Fruit fly (Drosophila melanogaster): Measurements from ENCODE around the gene CG31287.
"Not testable (repeated sequence)": the region's sequence is repeated elsewhere in the genome, so short reads cannot be mapped to it uniquely, and the experiment has no call there.

CG31287 gene

dm6 chr3R:16203025-16203421 is at the start of gene CG31287, which contains the start of gene CG6126:
Gene CG31287 (plus strand): TSS chr3R:16203371.
Gene CG6126 (minus strand): TSS chr3R:16203083.
- no peak for TF ChIP-seq CTCF (optimal IDR thresholded peaks at IDR 0.05)
- no peak for TF ChIP-seq CG8478 (optimal IDR thresholded peaks at IDR 0.05)

dm6 chr3R:16154263-16154662 is 48.9 kb upstream of the CG31287 start:
- TF ChIP-seq CG8478 (optimal IDR thresholded peaks at IDR 0.05) = no peak
- no peak for TF ChIP-seq CTCF (optimal IDR thresholded peaks at IDR 0.05)

dm6 chr3R:16154682-16155081 is 48.5 kb upstream of the CG31287 start, which contains the start of gene CG6006:
Gene CG6006 (plus strand): TSS chr3R:16154982.
- TF ChIP-seq CG8478 (optimal IDR thresholded peaks at IDR 0.05) (no peak), CTCF (optimal IDR thresholded peaks at IDR 0.05) (no peak)

dm6 chr3R:16156032-16156431 is 47.1 kb upstream of the CG31287 start:
- no peak for TF ChIP-seq CG8478 (optimal IDR thresholded peaks at IDR 0.05)
- no peak for TF ChIP-seq CTCF (optimal IDR thresholded peaks at IDR 0.05)

- no peak for TF ChIP-seq CTCF (optimal IDR thresholded peaks at IDR 0.05)
- TF ChIP-seq CG8478 (optimal IDR thresholded peaks at IDR 0.05) = no peak
Observed at dm6 chr3R:16157564-16158242, 45.5 kb upstream of the CG31287 start.

dm6 chr3R:16168088-16168487 is 35.1 kb upstream of the CG31287 start:
- TF ChIP-seq CTCF (optimal IDR thresholded peaks at IDR 0.05) = no peak
- TF ChIP-seq CG8478 (optimal IDR thresholded peaks at IDR 0.05) = no peak

dm6 chr3R:16171747-16172146 is 31.4 kb upstream of the CG31287 start, which contains the start of gene CG8925:
Gene CG8925 (plus strand): TSS chr3R:16171991.
- TF ChIP-seq CG8478 (optimal IDR thresholded peaks at IDR 0.05) (no peak), CTCF (optimal IDR thresholded peaks at IDR 0.05) (no peak)

dm6 chr3R:16173500-16173899 is 29.7 kb upstream of the CG31287 start:
- TF ChIP-seq CG8478 (optimal IDR thresholded peaks at IDR 0.05) (no peak), CTCF (optimal IDR thresholded peaks at IDR 0.05) (no peak)

- TF ChIP-seq CG8478 (optimal IDR thresholded peaks at IDR 0.05) (no peak), CTCF (optimal IDR thresholded peaks at IDR 0.05) (no peak)
Observed at dm6 chr3R:16176526-16176925, 26.6 kb upstream of the CG31287 start.

- TF ChIP-seq CTCF (optimal IDR thresholded peaks at IDR 0.05) (peak in 1 of 2 experiments; percentile 5), CG8478 (optimal IDR thresholded peaks at IDR 0.05) (no peak)
Observed at dm6 chr3R:16180476-16181070, 22.6 kb upstream of the CG31287 start, which contains the start of gene CG8927. Gene CG8927 (plus strand): TSS chr3R:16181020.

dm6 chr3R:16182269-16182875 is 20.8 kb upstream of the CG31287 start:
- no peak for TF ChIP-seq CG8478 (optimal IDR thresholded peaks at IDR 0.05)
- no peak for TF ChIP-seq CTCF (optimal IDR thresholded peaks at IDR 0.05)

dm6 chr3R:16186791-16187681 is 16.1 kb upstream of the CG31287 start, which contains the start of gene sra:
Gene sra (plus strand): TSS chr3R:16186999.
- peak; percentile 8 to 42 for TF ChIP-seq CTCF (optimal IDR thresholded peaks at IDR 0.05)
- TF ChIP-seq CG8478 (optimal IDR thresholded peaks at IDR 0.05) = no peak

dm6 chr3R:16187737-16188136 is 15.4 kb upstream of the CG31287 start:
- no peak for TF ChIP-seq CG8478 (optimal IDR thresholded peaks at IDR 0.05)
- no peak for TF ChIP-seq CTCF (optimal IDR thresholded peaks at IDR 0.05)

- not testable (repeated sequence) for TF ChIP-seq CTCF, CG8478 (optimal IDR thresholded peaks at IDR 0.05)
Observed at dm6 chr3R:16189464-16189863, 13.7 kb upstream of the CG31287 start, which contains the start of gene Bin1. Gene Bin1 (minus strand): TSS chr3R:16189564.
